Fruit fly (Drosophila melanogaster): ENCODE data around the gene Or65c.

DNA sequence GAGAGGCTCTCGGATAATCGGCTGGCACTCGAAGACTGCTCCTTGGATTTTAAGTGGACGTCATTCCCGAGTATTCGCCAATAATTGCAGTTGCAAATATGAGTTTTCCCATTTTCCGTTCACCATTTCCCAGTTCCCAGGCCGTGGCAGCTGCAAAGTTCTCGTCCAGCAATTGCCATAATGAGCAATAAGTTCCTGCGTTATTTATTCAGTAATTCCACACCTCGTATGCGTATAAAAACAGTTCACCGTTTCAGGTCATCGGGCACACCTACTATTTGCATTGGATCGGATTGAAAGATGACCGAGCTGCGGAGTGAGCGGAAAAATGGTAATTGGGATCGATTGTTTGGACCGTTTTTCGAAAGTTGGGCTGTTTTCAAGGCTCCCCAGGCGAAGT lies 7.1 kb upstream of the Or65c start, which contains the start of gene Or65a:
- no peak for TF ChIP-seq Dll (optimal IDR thresholded peaks at IDR 0.05)
- TF ChIP-seq pan (optimal IDR thresholded peaks at IDR 0.05), result no peak
- no peak for TF ChIP-seq CG8478 (optimal IDR thresholded peaks at IDR 0.05)

Measured in whole organism.